Fruit fly (Drosophila melanogaster) whole organism, prepupa: Measurements from ENCODE around the gene Cp16.
A peak's percentile ranks its signal among the peaks of the same experiment; 100 is the strongest.

Experiments used
- Blimp-1 ChIP-seq: fragments of 200-800 bp; sonication (Bioruptor generic); optimal IDR thresholded peaks from 3 replicates; lab custom pipeline; 2017; ENCODE audit warnings: missing biosample characterization, missing genetic modification characterization, mild to moderate bottlenecking, moderate library complexity, missing genetic modification reagents
- CG10631 ChIP-seq: fragments of 200-800 bp; sonication (Bioruptor generic); optimal IDR thresholded peaks from 2 replicates; lab custom pipeline; 2016; ENCODE audit warnings: missing biosample characterization, missing genetic modification characterization
- CG11294 ChIP-seq: fragments of 200-800 bp; sonication (Bioruptor generic); IDR thresholded peaks from 2 replicates; pipeline ENCODE4 v1.3.6; 2022; ENCODE audit warnings: missing biosample characterization, missing genetic modification characterization
- CG11762 ChIP-seq: fragments of 200-800 bp; sonication (Bioruptor generic); optimal IDR thresholded peaks from 3 replicates; lab custom pipeline; 2016; ENCODE audit warnings: missing biosample characterization, missing genetic modification characterization; ENCODE audit not compliant: insufficient read depth
- CG11902 ChIP-seq: fragments of 200-800 bp; sonication (Bioruptor generic); optimal IDR thresholded peaks from 3 replicates; lab custom pipeline; 2016; ENCODE audit warnings: missing biosample characterization, missing genetic modification characterization
- CG1621 ChIP-seq: fragments of 200-800 bp; sonication (Bioruptor generic); optimal IDR thresholded peaks from 3 replicates; lab custom pipeline; 2018; ENCODE audit warnings: missing biosample characterization, mild to moderate bottlenecking, missing genetic modification characterization
- CG16779 ChIP-seq: fragments of 200-800 bp; sonication (Bioruptor generic); optimal IDR thresholded peaks from 3 replicates; lab custom pipeline; 2017; ENCODE audit warnings: missing biosample characterization, mild to moderate bottlenecking, missing genetic modification characterization
- CG3032 ChIP-seq: fragments of 200-800 bp; optimal IDR thresholded peaks from 2 replicates; lab custom pipeline; 2019; ENCODE audit warnings: missing biosample characterization, mild to moderate bottlenecking, missing genetic modification characterization, moderate library complexity
- CG31627 ChIP-seq: fragments of 200-800 bp; sonication (Bioruptor generic); optimal IDR thresholded peaks from 3 replicates; lab custom pipeline; 2016; ENCODE audit warnings: missing biosample characterization, missing genetic modification characterization
- CG32006 ChIP-seq: fragments of 200-800 bp; sonication (Bioruptor generic); optimal IDR thresholded peaks from 3 replicates; lab custom pipeline; 2017; ENCODE audit warnings: missing biosample characterization, mild to moderate bottlenecking, missing genetic modification characterization
- CG34406 ChIP-seq: fragments of 200-800 bp; sonication (Bioruptor generic); optimal IDR thresholded peaks from 3 replicates; lab custom pipeline; 2016; ENCODE audit warnings: missing biosample characterization, missing genetic modification characterization
- CG6163 ChIP-seq: fragments of 200-800 bp; sonication (Bioruptor generic); IDR thresholded peaks from 3 replicates; pipeline ENCODE4 v1.3.6; 2022; ENCODE audit warnings: missing biosample characterization, missing genetic modification characterization
- CG6792 ChIP-seq: fragments of 200-800 bp; sonication (Bioruptor generic); optimal IDR thresholded peaks from 3 replicates; lab custom pipeline; 2016; ENCODE audit warnings: missing biosample characterization, missing genetic modification characterization
- CG6808 ChIP-seq: fragments of 200-800 bp; sonication (Bioruptor generic); optimal IDR thresholded peaks from 3 replicates; lab custom pipeline; 2017; ENCODE audit warnings: missing biosample characterization, missing genetic modification characterization, mild to moderate bottlenecking, moderate library complexity, missing genetic modification reagents
- CG7368 ChIP-seq: fragments of 200-800 bp; sonication (Bioruptor generic); optimal IDR thresholded peaks from 3 replicates; lab custom pipeline; 2016; ENCODE audit warnings: missing biosample characterization, missing genetic modification characterization
- CG8119 ChIP-seq: fragments of 200-800 bp; sonication (Bioruptor generic); IDR thresholded peaks from 3 replicates; pipeline ENCODE4 v1.3.6; 2022; ENCODE audit warnings: missing biosample characterization, missing genetic modification characterization
- CG8632 ChIP-seq: fragments of 200-800 bp; sonication (Bioruptor generic); optimal IDR thresholded peaks from 3 replicates; lab custom pipeline; 2016; ENCODE audit warnings: missing biosample characterization, missing genetic modification characterization
- CG9139 ChIP-seq: fragments of 200-800 bp; sonication (Bioruptor generic); optimal IDR thresholded peaks from 3 replicates; lab custom pipeline; 2017; ENCODE audit warnings: missing biosample characterization, mild to moderate bottlenecking, missing genetic modification characterization
- Eip75B ChIP-seq: fragments of 200-800 bp; sonication (Bioruptor generic); optimal IDR thresholded peaks from 3 replicates; lab custom pipeline; 2016; ENCODE audit warnings: missing biosample characterization, missing genetic modification characterization
- Eip78C ChIP-seq: fragments of 200-800 bp; sonication (Bioruptor generic); peaks from one replicate; lab custom pipeline; 2016; ENCODE audit warnings: missing biosample characterization, missing genetic modification characterization
- Eip93F ChIP-seq: fragments of 200-800 bp; sonication (Bioruptor generic); optimal IDR thresholded peaks from 2 replicates; lab custom pipeline; 2016; ENCODE audit warnings: missing biosample characterization, mild to moderate bottlenecking, missing genetic modification characterization
- Gug ChIP-seq: fragments of 200-800 bp; sonication (Bioruptor generic); IDR thresholded peaks from 2 replicates; pipeline ENCODE4 v1.3.6; 2022; ENCODE audit warnings: missing biosample characterization, missing genetic modification characterization
- Hr38 ChIP-seq: sonication (Bioruptor generic); optimal IDR thresholded peaks from 2 replicates; lab custom pipeline; 2016; ENCODE audit warnings: missing biosample characterization, missing genetic modification characterization
- Hr39 ChIP-seq: fragments of 200-800 bp; sonication (Bioruptor generic); optimal IDR thresholded peaks from 2 replicates; lab custom pipeline; 2016; ENCODE audit warnings: missing biosample characterization, missing genetic modification characterization
- Hr4 ChIP-seq: fragments of 200-800 bp; sonication (Bioruptor generic); optimal IDR thresholded peaks from 3 replicates; lab custom pipeline; 2016; ENCODE audit warnings: missing biosample characterization, missing genetic modification characterization
- Lpt ChIP-seq: fragments of 200-800 bp; sonication (Bioruptor generic); optimal IDR thresholded peaks from 3 replicates; lab custom pipeline; 2016; ENCODE audit warnings: missing biosample characterization, missing genetic modification characterization
- Met ChIP-seq: fragments of 200-800 bp; sonication (Bioruptor generic); optimal IDR thresholded peaks from 3 replicates; lab custom pipeline; 2016; ENCODE audit warnings: missing biosample characterization, missing genetic modification characterization
- OdsH ChIP-seq: fragments of 200-800 bp; sonication (Bioruptor generic); optimal IDR thresholded peaks from 3 replicates; lab custom pipeline; 2016; ENCODE audit warnings: missing biosample characterization, missing genetic modification characterization
- Smox ChIP-seq: fragments of 200-800 bp; sonication (Bioruptor generic); optimal IDR thresholded peaks from 3 replicates; lab custom pipeline; 2016; ENCODE audit warnings: missing biosample characterization, missing genetic modification characterization
- Sox102F ChIP-seq: fragments of 200-800 bp; sonication (Bioruptor generic); optimal IDR thresholded peaks from 2 replicates; lab custom pipeline; 2016; ENCODE audit warnings: missing biosample characterization, mild to moderate bottlenecking, missing genetic modification characterization
- Sox14 ChIP-seq: fragments of 200-800 bp; sonication (Bioruptor generic); optimal IDR thresholded peaks from 3 replicates; lab custom pipeline; 2016; ENCODE audit warnings: missing biosample characterization, missing genetic modification characterization
- achi ChIP-seq: fragments of 200-800 bp; sonication (Bioruptor generic); optimal IDR thresholded peaks from 3 replicates; lab custom pipeline; 2016; ENCODE audit warnings: missing biosample characterization, missing genetic modification characterization
- acj6 ChIP-seq: fragments of 200-800 bp; sonication (Bioruptor generic); optimal IDR thresholded peaks from 3 replicates; lab custom pipeline; 2016; ENCODE audit warnings: missing biosample characterization, missing genetic modification characterization
- cyc ChIP-seq: fragments of 200-800 bp; sonication (Bioruptor generic); optimal IDR thresholded peaks from 3 replicates; lab custom pipeline; 2016; ENCODE audit warnings: missing biosample characterization, missing genetic modification characterization
- dac ChIP-seq: fragments of 200-800 bp; sonication (Bioruptor generic); optimal IDR thresholded peaks from 2 replicates; lab custom pipeline; 2017; ENCODE audit warnings: missing biosample characterization, mild to moderate bottlenecking, missing genetic modification characterization
- dsx ChIP-seq: fragments of 200-800 bp; optimal IDR thresholded peaks from 3 replicates; lab custom pipeline; 2019; ENCODE audit warnings: missing biosample characterization, mild to moderate bottlenecking, missing genetic modification characterization, moderate library complexity; ENCODE audit not compliant: poor library complexity, severe bottlenecking
- eg ChIP-seq: fragments of 200-800 bp; sonication (Bioruptor generic); IDR thresholded peaks from 3 replicates; pipeline ENCODE4 v1.3.6; 2022; ENCODE audit warnings: missing biosample characterization, missing genetic modification characterization
- esn ChIP-seq: fragments of 200-800 bp; sonication (Bioruptor generic); optimal IDR thresholded peaks from 2 replicates; lab custom pipeline; 2016; ENCODE audit warnings: missing biosample characterization, mild to moderate bottlenecking, missing genetic modification characterization, moderate library complexity
- fd85E ChIP-seq: fragments of 200-800 bp; sonication (Bioruptor generic); optimal IDR thresholded peaks from 3 replicates; lab custom pipeline; 2016; ENCODE audit warnings: missing biosample characterization, missing genetic modification characterization
- fkh ChIP-seq: fragments of 200-800 bp; sonication (Bioruptor generic); optimal IDR thresholded peaks from 3 replicates; lab custom pipeline; 2017; ENCODE audit warnings: missing biosample characterization, mild to moderate bottlenecking, missing genetic modification characterization, moderate library complexity
- lz ChIP-seq: fragments of 200-800 bp; sonication (Bioruptor generic); optimal IDR thresholded peaks from 3 replicates; lab custom pipeline; 2016; ENCODE audit warnings: missing biosample characterization, missing genetic modification characterization
- net ChIP-seq: fragments of 200-800 bp; sonication (Bioruptor generic); optimal IDR thresholded peaks from 3 replicates; lab custom pipeline; 2016; ENCODE audit warnings: missing biosample characterization, missing genetic modification characterization
- salr ChIP-seq, 2 experiments: fragments of 200-800 bp; sonication (Bioruptor generic); optimal IDR thresholded peaks; 3 replicates each; lab custom pipeline; 2016 to 2018; ENCODE audit warnings: missing biosample characterization in 2 of 2, missing genetic modification characterization in 2 of 2, mild to moderate bottlenecking in 1 of 2
- svp ChIP-seq: fragments of 200-800 bp; sonication (Bioruptor generic); peaks from one replicate; lab custom pipeline; 2016; ENCODE audit warnings: missing biosample characterization, missing genetic modification characterization
- vri ChIP-seq: fragments of 200-800 bp; sonication (Bioruptor generic); optimal IDR thresholded peaks from 3 replicates; lab custom pipeline; 2016; ENCODE audit warnings: missing biosample characterization, mild to moderate bottlenecking, missing genetic modification characterization

The Cp16 gene

dm6 chr3L:8767876-8768275, 36.1 kb downstream of the Cp16 start (continued):
- TF ChIP-seq OdsH (GFP tag; lab: Kevin White, UChicago) (peak; percentile 81), CG8119 (GFP tag; lab: Robert Waterston, UW) (peak; percentile 74), cyc (GFP tag; lab: Kevin White, UChicago) (peak; percentile 56), CG6808 (GFP tag; lab: Kevin White, UChicago) (peak; percentile 72), acj6 (peak; percentile 73), svp (GFP tag; lab: Kevin White, UChicago) (peak; percentile 80), Eip78C (GFP tag; lab: Kevin White, UChicago) (peak; percentile 95), Gug (GFP tag; lab: Robert Waterston, UW) (peak; percentile 48; the same call in 1 of the 2 replicates), Blimp-1 (GFP tag; lab: Kevin White, UChicago) (peak; percentile 12), esn (GFP tag; lab: Kevin White, UChicago) (peak; percentile 70), Lpt (GFP tag; lab: Kevin White, UChicago) (peak; percentile 41), CG34406 (peak; percentile 65), CG6163 (GFP tag; lab: Robert Waterston, UW) (peak; percentile 65), Met (peak; percentile 69), CG10631 (GFP tag; lab: Kevin White, UChicago) (peak; percentile 66), CG31627 (GFP tag; lab: Kevin White, UChicago) (peak; percentile 72), fd85E (GFP tag; lab: Kevin White, UChicago) (no peak), net (GFP tag; lab: Kevin White, UChicago) (peak; percentile 79)
- TF ChIP-seq, all 60 proteins: peak for 55

DNA sequence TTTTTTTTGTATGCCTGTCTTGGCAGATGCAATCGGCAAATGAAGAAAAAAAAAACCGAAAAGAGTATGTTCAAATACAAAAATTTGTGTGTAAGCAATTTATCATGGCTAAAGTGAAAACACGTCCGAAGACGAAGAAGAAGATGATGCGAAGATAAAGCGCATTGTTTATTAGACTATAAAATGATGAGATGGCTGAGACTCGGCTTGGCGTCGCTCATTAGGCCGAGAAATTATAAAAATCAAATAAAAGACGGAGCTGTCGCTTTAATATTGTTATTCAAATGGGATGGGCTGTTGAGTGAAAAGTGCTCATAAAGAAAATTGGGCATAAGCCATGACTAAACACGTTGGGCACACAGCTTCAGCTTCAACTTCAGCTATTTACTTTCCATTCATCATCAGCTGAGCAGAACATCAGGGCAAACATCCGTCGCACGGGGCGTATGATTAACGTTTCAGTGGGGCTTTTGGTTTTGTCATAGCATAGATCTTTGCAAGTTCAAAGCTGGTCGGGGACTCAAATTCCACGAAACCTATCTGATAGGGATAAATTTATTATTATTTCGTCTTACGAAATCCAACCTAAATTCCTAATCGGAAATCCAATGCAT, 39.0 kb downstream of the Cp16 start:
- TF ChIP-seq fkh (peak; percentile 61), Eip78C (GFP tag; lab: Kevin White, UChicago) (peak; percentile 9), CG11762 (GFP tag; lab: Kevin White, UChicago) (no peak)
- TF ChIP-seq, all 60 proteins: peak for 2

DNA sequence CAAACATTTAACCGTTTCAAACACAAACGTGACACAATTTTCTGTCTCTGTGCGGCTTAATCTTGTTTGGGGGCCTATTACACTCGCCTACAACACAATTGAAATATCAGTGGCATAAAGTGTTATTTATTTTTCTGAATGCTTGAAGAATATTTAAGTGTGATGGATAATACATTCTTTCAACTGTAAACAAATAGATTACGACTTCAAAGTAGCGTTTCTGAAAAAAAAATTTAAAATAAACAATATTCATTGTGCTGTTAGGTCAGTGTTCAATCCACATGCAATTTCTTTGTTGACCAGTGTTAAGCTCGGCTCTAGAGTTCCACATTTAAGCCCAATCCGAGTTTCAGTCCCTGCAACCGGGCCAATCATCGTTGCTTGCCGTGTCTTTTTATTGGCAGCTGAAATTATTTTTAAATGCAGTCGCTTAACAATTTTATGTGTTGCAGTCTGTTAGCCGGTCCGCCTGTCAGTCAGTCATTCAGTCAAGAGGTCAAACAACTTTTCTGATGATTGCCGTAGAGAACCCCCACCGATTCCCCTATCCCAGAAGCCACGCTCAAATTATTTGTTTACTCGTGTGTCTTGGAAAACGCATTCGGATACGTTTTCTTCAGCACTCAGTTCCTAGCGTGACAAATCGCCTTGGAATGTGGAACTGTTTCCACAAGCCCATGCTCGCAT, 41.4 kb downstream of the Cp16 start:
- peak; percentile 31 for TF ChIP-seq Sox14 (GFP tag; lab: Kevin White, UChicago)
- TF ChIP-seq dac (GFP tag; lab: Kevin White, UChicago): peak; percentile 1
- peak; percentile 32 for TF ChIP-seq Eip75B (GFP tag; lab: Kevin White, UChicago)
- peak; percentile 71 for TF ChIP-seq Hr4 (GFP tag; lab: Kevin White, UChicago)
- peak; percentile 83 for TF ChIP-seq eg (GFP tag; lab: Robert Waterston, UW)
- TF ChIP-seq salr (GFP tag; optimal IDR thresholded peaks at IDR 0.05; lab: Kevin White, UChicago): peak in 1 of 2 experiments; percentile 24
- peak; percentile 56 for TF ChIP-seq CG6792 (GFP tag; lab: Kevin White, UChicago)
- TF ChIP-seq acj6: peak; percentile 60
- peak; percentile 57 for TF ChIP-seq Gug (GFP tag; lab: Robert Waterston, UW)
- TF ChIP-seq CG34406: peak; percentile 65
- peak; percentile 94 for TF ChIP-seq Eip78C (GFP tag; lab: Kevin White, UChicago)
- no peak for TF ChIP-seq vri
- TF ChIP-seq Lpt (GFP tag; lab: Kevin White, UChicago): peak; percentile 60
- TF ChIP-seq CG11902 (GFP tag; lab: Kevin White, UChicago): peak; percentile 9
- TF ChIP-seq lz (GFP tag; lab: Kevin White, UChicago): peak; percentile 24
- peak; percentile 7 for TF ChIP-seq CG7368 (GFP tag; lab: Kevin White, UChicago)
- TF ChIP-seq Eip93F (GFP tag; lab: Kevin White, UChicago): no peak
- TF ChIP-seq Blimp-1 (GFP tag; lab: Kevin White, UChicago): no peak
- TF ChIP-seq achi (GFP tag; lab: Kevin White, UChicago): peak; percentile 66
- peak; percentile 47 for TF ChIP-seq dsx (GFP tag; lab: Kevin White, UChicago)
- no peak for TF ChIP-seq fkh
- peak; percentile 70 for TF ChIP-seq CG8632 (GFP tag; lab: Kevin White, UChicago)
- TF ChIP-seq Hr39 (GFP tag; lab: Kevin White, UChicago): peak; percentile 39
- peak; percentile 46; the same call in 1 of the 2 replicates for TF ChIP-seq CG11294 (GFP tag; lab: Robert Waterston, UW)
- TF ChIP-seq CG1621 (tag; lab: Kevin White, UChicago): peak; percentile 60
- TF ChIP-seq CG16779 (tag; lab: Kevin White, UChicago): no peak
- TF ChIP-seq CG9139 (GFP tag; lab: Kevin White, UChicago): peak; percentile 1
- peak; percentile 76 for TF ChIP-seq CG32006 (GFP tag; lab: Kevin White, UChicago)
- TF ChIP-seq Hr38 (GFP tag; lab: Kevin White, UChicago): no peak
- peak; percentile 70 for TF ChIP-seq net (GFP tag; lab: Kevin White, UChicago)
- no peak for TF ChIP-seq svp (GFP tag; lab: Kevin White, UChicago)
- peak; percentile 58 for TF ChIP-seq CG3032 (tag; lab: Kevin White, UChicago)
- TF ChIP-seq Sox102F (GFP tag; lab: Kevin White, UChicago): peak; percentile 28
- peak; percentile 74 for TF ChIP-seq CG6163 (GFP tag; lab: Robert Waterston, UW)
- TF ChIP-seq Smox (GFP tag; lab: Kevin White, UChicago): peak; percentile 1
